Fruit fly (Drosophila melanogaster): Measurements from ENCODE around the gene REPTOR-BP.
A peak's percentile ranks its signal among the peaks of the same experiment; 100 is the strongest.

The REPTOR-BP gene

DNA sequence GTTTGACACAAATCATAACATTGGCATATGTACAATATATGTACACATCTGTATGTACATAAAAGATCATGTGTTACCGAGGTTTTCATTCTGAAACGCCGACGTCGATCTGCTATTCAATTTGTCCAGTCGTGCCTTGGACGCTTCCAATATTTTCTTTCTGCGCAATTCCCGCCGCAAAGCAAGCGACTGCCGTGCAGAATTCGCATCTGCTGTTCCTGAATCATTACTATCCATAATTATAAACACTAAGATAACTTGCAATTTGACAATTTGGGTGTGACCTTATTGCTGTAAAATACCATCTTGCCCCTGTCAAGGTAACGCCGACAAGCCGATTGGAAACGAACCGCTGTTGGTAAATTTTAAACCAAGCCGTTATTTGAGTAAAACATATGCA lies 47.9 kb downstream of the REPTOR-BP start:
- no peak for TF ChIP-seq CG34367 (tag; optimal IDR thresholded peaks at IDR 0.05)
- TF ChIP-seq rn (GFP tag; IDR thresholded peaks at IDR 0.05), result no peak

DNA sequence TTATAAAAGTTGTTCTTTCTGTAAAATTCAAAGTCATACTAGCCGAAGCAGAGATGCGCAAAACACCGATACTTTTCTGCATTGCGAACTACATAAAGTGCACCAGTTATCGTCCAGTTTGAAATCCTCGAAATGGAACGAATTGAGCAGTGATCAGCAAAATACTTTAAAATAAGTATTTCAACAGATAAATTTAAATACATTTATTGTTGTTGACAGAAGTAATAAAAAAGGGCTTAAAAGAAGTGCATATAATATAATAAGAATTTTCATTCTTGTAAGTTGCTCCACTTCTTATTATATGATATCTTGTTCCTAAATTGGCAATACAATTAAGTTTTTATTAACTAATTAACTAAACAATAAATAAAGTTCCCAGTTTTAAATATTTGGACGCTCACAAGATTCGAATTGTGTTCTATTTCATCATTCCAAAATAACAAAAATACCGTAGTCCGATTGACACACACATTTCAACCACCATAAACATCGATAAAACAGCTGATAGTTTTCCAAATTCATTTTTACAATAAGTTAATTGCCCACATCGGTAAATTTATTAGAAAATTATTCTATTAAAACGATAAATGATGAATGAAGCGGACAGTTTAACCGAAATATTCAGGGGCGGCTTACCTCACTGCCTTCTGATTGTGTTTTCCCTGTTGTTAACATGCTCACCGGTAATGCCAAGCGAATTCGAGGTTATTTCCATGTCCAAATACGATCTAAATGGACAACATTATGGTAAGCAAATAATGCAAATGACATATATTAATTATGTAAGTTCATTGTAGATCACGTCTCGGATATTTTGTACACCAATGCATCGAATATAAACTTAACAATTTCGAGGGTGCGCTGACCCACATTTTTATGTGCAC lies 50.6 kb downstream of the REPTOR-BP start, which contains the start of the genes Usp14 and CG4972:
TSS of gene Usp14 (minus strand) at position 70 of the 884 bp plus-strand sequence.
TSS of gene CG4972 (plus strand) at position 466 of the 884 bp plus-strand sequence.
- no peak for TF ChIP-seq Pif1B (GFP tag; optimal IDR thresholded peaks at IDR 0.05)
- TF ChIP-seq EcR (GFP tag; optimal IDR thresholded peaks at IDR 0.05), result peak; percentile 27
- TF ChIP-seq CG15710 (tag; optimal IDR thresholded peaks at IDR 0.05), result peak; percentile 24
- TF ChIP-seq CG34367 (tag; optimal IDR thresholded peaks at IDR 0.05), result no peak
